Fruit fly (Drosophila melanogaster) whole organism, prepupa: ENCODE results near the gene CG14400.

Experiments
- Blimp-1 ChIP-seq: fragments of 200-800 bp; sonication (Bioruptor generic); optimal IDR thresholded peaks from 3 replicates; lab custom pipeline; 2017; ENCODE audit warnings: missing biosample characterization, missing genetic modification characterization, mild to moderate bottlenecking, moderate library complexity, missing genetic modification reagents
- CG11294 ChIP-seq: fragments of 200-800 bp; sonication (Bioruptor generic); IDR thresholded peaks from 2 replicates; pipeline ENCODE4 v1.3.6; 2022; ENCODE audit warnings: missing biosample characterization, missing genetic modification characterization
- CG11762 ChIP-seq: fragments of 200-800 bp; sonication (Bioruptor generic); optimal IDR thresholded peaks from 3 replicates; lab custom pipeline; 2016; ENCODE audit warnings: missing biosample characterization, missing genetic modification characterization; ENCODE audit not compliant: insufficient read depth
- CG11902 ChIP-seq: fragments of 200-800 bp; sonication (Bioruptor generic); optimal IDR thresholded peaks from 3 replicates; lab custom pipeline; 2016; ENCODE audit warnings: missing biosample characterization, missing genetic modification characterization
- CG15336 ChIP-seq: fragments of 200-800 bp; sonication (Bioruptor generic); IDR thresholded peaks from 2 replicates; pipeline ENCODE4 v1.3.6; 2022; ENCODE audit warnings: missing biosample characterization, missing genetic modification characterization
- CG1621 ChIP-seq: fragments of 200-800 bp; sonication (Bioruptor generic); optimal IDR thresholded peaks from 3 replicates; lab custom pipeline; 2018; ENCODE audit warnings: missing biosample characterization, mild to moderate bottlenecking, missing genetic modification characterization
- CG16779 ChIP-seq: fragments of 200-800 bp; sonication (Bioruptor generic); optimal IDR thresholded peaks from 3 replicates; lab custom pipeline; 2017; ENCODE audit warnings: missing biosample characterization, mild to moderate bottlenecking, missing genetic modification characterization
- CG3032 ChIP-seq: fragments of 200-800 bp; optimal IDR thresholded peaks from 2 replicates; lab custom pipeline; 2019; ENCODE audit warnings: missing biosample characterization, mild to moderate bottlenecking, missing genetic modification characterization, moderate library complexity
- CG31627 ChIP-seq: fragments of 200-800 bp; sonication (Bioruptor generic); optimal IDR thresholded peaks from 3 replicates; lab custom pipeline; 2016; ENCODE audit warnings: missing biosample characterization, missing genetic modification characterization
- CG32006 ChIP-seq: fragments of 200-800 bp; sonication (Bioruptor generic); optimal IDR thresholded peaks from 3 replicates; lab custom pipeline; 2017; ENCODE audit warnings: missing biosample characterization, mild to moderate bottlenecking, missing genetic modification characterization
- CG3919 ChIP-seq: fragments of 200-800 bp; sonication (Bioruptor generic); optimal IDR thresholded peaks from 3 replicates; lab custom pipeline; 2016; ENCODE audit warnings: missing biosample characterization, missing genetic modification characterization
- CG6163 ChIP-seq: fragments of 200-800 bp; sonication (Bioruptor generic); IDR thresholded peaks from 3 replicates; pipeline ENCODE4 v1.3.6; 2022; ENCODE audit warnings: missing biosample characterization, missing genetic modification characterization
- CG6276 ChIP-seq: fragments of 200-800 bp; sonication (Bioruptor generic); optimal IDR thresholded peaks from 2 replicates; lab custom pipeline; 2017; ENCODE audit warnings: missing biosample characterization, mild to moderate bottlenecking, missing genetic modification characterization
- CG6792 ChIP-seq: fragments of 200-800 bp; sonication (Bioruptor generic); optimal IDR thresholded peaks from 3 replicates; lab custom pipeline; 2016; ENCODE audit warnings: missing biosample characterization, missing genetic modification characterization
- CG6808 ChIP-seq: fragments of 200-800 bp; sonication (Bioruptor generic); optimal IDR thresholded peaks from 3 replicates; lab custom pipeline; 2017; ENCODE audit warnings: missing biosample characterization, missing genetic modification characterization, mild to moderate bottlenecking, moderate library complexity, missing genetic modification reagents
- CG6854 ChIP-seq: fragments of 200-800 bp; sonication (Bioruptor generic); optimal IDR thresholded peaks from 2 replicates; lab custom pipeline; 2017; ENCODE audit warnings: missing biosample characterization, mild to moderate bottlenecking, missing genetic modification characterization
- CG7368 ChIP-seq: fragments of 200-800 bp; sonication (Bioruptor generic); optimal IDR thresholded peaks from 3 replicates; lab custom pipeline; 2016; ENCODE audit warnings: missing biosample characterization, missing genetic modification characterization
- CG8119 ChIP-seq: fragments of 200-800 bp; sonication (Bioruptor generic); IDR thresholded peaks from 3 replicates; pipeline ENCODE4 v1.3.6; 2022; ENCODE audit warnings: missing biosample characterization, missing genetic modification characterization
- CG8319 ChIP-seq: fragments of 200-800 bp; sonication (Bioruptor generic); optimal IDR thresholded peaks from 3 replicates; lab custom pipeline; 2016; ENCODE audit warnings: missing biosample characterization, missing genetic modification characterization
- CG9139 ChIP-seq: fragments of 200-800 bp; sonication (Bioruptor generic); optimal IDR thresholded peaks from 3 replicates; lab custom pipeline; 2017; ENCODE audit warnings: missing biosample characterization, mild to moderate bottlenecking, missing genetic modification characterization
- Eip78C ChIP-seq: fragments of 200-800 bp; sonication (Bioruptor generic); peaks from one replicate; lab custom pipeline; 2016; ENCODE audit warnings: missing biosample characterization, missing genetic modification characterization
- Eip93F ChIP-seq: fragments of 200-800 bp; sonication (Bioruptor generic); optimal IDR thresholded peaks from 2 replicates; lab custom pipeline; 2016; ENCODE audit warnings: missing biosample characterization, mild to moderate bottlenecking, missing genetic modification characterization
- Ets21C ChIP-seq: fragments of 200-800 bp; sonication (Bioruptor generic); optimal IDR thresholded peaks from 3 replicates; lab custom pipeline; 2016; ENCODE audit warnings: missing biosample characterization, missing genetic modification characterization
- Gug ChIP-seq: fragments of 200-800 bp; sonication (Bioruptor generic); IDR thresholded peaks from 2 replicates; pipeline ENCODE4 v1.3.6; 2022; ENCODE audit warnings: missing biosample characterization, missing genetic modification characterization
- Hr38 ChIP-seq: sonication (Bioruptor generic); optimal IDR thresholded peaks from 2 replicates; lab custom pipeline; 2016; ENCODE audit warnings: missing biosample characterization, missing genetic modification characterization
- Hr39 ChIP-seq: fragments of 200-800 bp; sonication (Bioruptor generic); optimal IDR thresholded peaks from 2 replicates; lab custom pipeline; 2016; ENCODE audit warnings: missing biosample characterization, missing genetic modification characterization
- Hr4 ChIP-seq: fragments of 200-800 bp; sonication (Bioruptor generic); optimal IDR thresholded peaks from 3 replicates; lab custom pipeline; 2016; ENCODE audit warnings: missing biosample characterization, missing genetic modification characterization
- Met ChIP-seq: fragments of 200-800 bp; sonication (Bioruptor generic); optimal IDR thresholded peaks from 3 replicates; lab custom pipeline; 2016; ENCODE audit warnings: missing biosample characterization, missing genetic modification characterization
- Sox102F ChIP-seq: fragments of 200-800 bp; sonication (Bioruptor generic); optimal IDR thresholded peaks from 2 replicates; lab custom pipeline; 2016; ENCODE audit warnings: missing biosample characterization, mild to moderate bottlenecking, missing genetic modification characterization
- Sox15 ChIP-seq: fragments of 200-800 bp; sonication (Bioruptor generic); optimal IDR thresholded peaks from 3 replicates; lab custom pipeline; 2016; ENCODE audit warnings: missing biosample characterization, missing genetic modification characterization
- achi ChIP-seq: fragments of 200-800 bp; sonication (Bioruptor generic); optimal IDR thresholded peaks from 3 replicates; lab custom pipeline; 2016; ENCODE audit warnings: missing biosample characterization, missing genetic modification characterization
- dac ChIP-seq: fragments of 200-800 bp; sonication (Bioruptor generic); optimal IDR thresholded peaks from 2 replicates; lab custom pipeline; 2017; ENCODE audit warnings: missing biosample characterization, mild to moderate bottlenecking, missing genetic modification characterization
- dsx ChIP-seq: fragments of 200-800 bp; optimal IDR thresholded peaks from 3 replicates; lab custom pipeline; 2019; ENCODE audit warnings: missing biosample characterization, mild to moderate bottlenecking, missing genetic modification characterization, moderate library complexity; ENCODE audit not compliant: poor library complexity, severe bottlenecking
- eg ChIP-seq: fragments of 200-800 bp; sonication (Bioruptor generic); IDR thresholded peaks from 3 replicates; pipeline ENCODE4 v1.3.6; 2022; ENCODE audit warnings: missing biosample characterization, missing genetic modification characterization
- esn ChIP-seq: fragments of 200-800 bp; sonication (Bioruptor generic); optimal IDR thresholded peaks from 2 replicates; lab custom pipeline; 2016; ENCODE audit warnings: missing biosample characterization, mild to moderate bottlenecking, missing genetic modification characterization, moderate library complexity
- fd59A ChIP-seq: fragments of 200-800 bp; sonication (Bioruptor generic); optimal IDR thresholded peaks from 2 replicates; lab custom pipeline; 2017; ENCODE audit warnings: missing biosample characterization, mild to moderate bottlenecking, missing genetic modification characterization, missing genetic modification reagents
- fkh ChIP-seq: fragments of 200-800 bp; sonication (Bioruptor generic); optimal IDR thresholded peaks from 3 replicates; lab custom pipeline; 2017; ENCODE audit warnings: missing biosample characterization, mild to moderate bottlenecking, missing genetic modification characterization, moderate library complexity
- lz ChIP-seq: fragments of 200-800 bp; sonication (Bioruptor generic); optimal IDR thresholded peaks from 3 replicates; lab custom pipeline; 2016; ENCODE audit warnings: missing biosample characterization, missing genetic modification characterization
- net ChIP-seq: fragments of 200-800 bp; sonication (Bioruptor generic); optimal IDR thresholded peaks from 3 replicates; lab custom pipeline; 2016; ENCODE audit warnings: missing biosample characterization, missing genetic modification characterization
- pdm3 ChIP-seq: fragments of 200-800 bp; sonication (Bioruptor generic); optimal IDR thresholded peaks from 3 replicates; lab custom pipeline; 2016; ENCODE audit warnings: missing biosample characterization, missing genetic modification characterization
- salr ChIP-seq, 2 experiments: fragments of 200-800 bp; sonication (Bioruptor generic); optimal IDR thresholded peaks; 3 replicates each; lab custom pipeline; 2016 to 2018; ENCODE audit warnings: missing biosample characterization in 2 of 2, missing genetic modification characterization in 2 of 2, mild to moderate bottlenecking in 1 of 2
- spab ChIP-seq: fragments of 200-800 bp; sonication (Bioruptor generic); optimal IDR thresholded peaks from 2 replicates; lab custom pipeline; 2017; ENCODE audit warnings: missing biosample characterization, mild to moderate bottlenecking, missing genetic modification characterization, missing genetic modification reagents
- ss ChIP-seq, 2 experiments: fragments of 200-800 bp; sonication (Bioruptor generic); optimal IDR thresholded peaks; 2 replicates in 1 of 2; 3 replicates in 1 of 2; lab custom pipeline; 2017 to 2018; ENCODE audit warnings: mild to moderate bottlenecking in 2 of 2, missing biosample characterization in 2 of 2, missing genetic modification characterization in 2 of 2, moderate library complexity in 1 of 2
- svp ChIP-seq: fragments of 200-800 bp; sonication (Bioruptor generic); peaks from one replicate; lab custom pipeline; 2016; ENCODE audit warnings: missing biosample characterization, missing genetic modification characterization
- vri ChIP-seq: fragments of 200-800 bp; sonication (Bioruptor generic); optimal IDR thresholded peaks from 3 replicates; lab custom pipeline; 2016; ENCODE audit warnings: missing biosample characterization, mild to moderate bottlenecking, missing genetic modification characterization

The CG14400 gene

dm6 chr2L:20822025-20822371 lies 35.7 kb downstream of the CG14400 start (continued):
- TF ChIP-seq lz (GFP tag; lab: Kevin White, UChicago) = no peak
- no peak for TF ChIP-seq Eip93F (GFP tag; lab: Kevin White, UChicago)
- no peak for TF ChIP-seq Sox102F (GFP tag; lab: Kevin White, UChicago)
- peak; percentile 9 for TF ChIP-seq fd59A (GFP tag; lab: Kevin White, UChicago)
- no peak for TF ChIP-seq spab (GFP tag; lab: Kevin White, UChicago)
- peak; percentile 63 for TF ChIP-seq CG6163 (GFP tag; lab: Robert Waterston, UW)
- TF ChIP-seq CG8119 (GFP tag; lab: Robert Waterston, UW) = no peak
- no peak for TF ChIP-seq CG6792 (GFP tag; lab: Kevin White, UChicago)
- TF ChIP-seq svp (GFP tag; lab: Kevin White, UChicago) = peak; percentile 84
- peak; percentile 38 for TF ChIP-seq CG6854 (GFP tag; lab: Kevin White, UChicago)
- TF ChIP-seq esn (GFP tag; lab: Kevin White, UChicago) = peak; percentile 25
- no peak for TF ChIP-seq Eip78C
- no peak for TF ChIP-seq CG11902 (GFP tag; lab: Kevin White, UChicago)
- TF ChIP-seq Gug (GFP tag; lab: Robert Waterston, UW) = no peak
- TF ChIP-seq dsx (GFP tag; lab: Kevin White, UChicago) = peak; percentile 71
- TF ChIP-seq CG31627 = peak; percentile 8
- peak in 1 of 2 experiments; percentile 64 for TF ChIP-seq ss (GFP tag; optimal IDR thresholded peaks at IDR 0.05; lab: Kevin White, UChicago)
- TF ChIP-seq, all 60 proteins: peak for 14

dm6 chr2L:20821249-20822024 lies 36.3 kb downstream of the CG14400 start:
- TF ChIP-seq CG6854 (GFP tag; lab: Kevin White, UChicago) (no peak), CG32006 (GFP tag; lab: Kevin White, UChicago) (no peak), CG7368 (GFP tag; lab: Kevin White, UChicago) (peak; percentile 44), CG11762 (peak; percentile 37), achi (no peak), CG8119 (GFP tag; lab: Robert Waterston, UW) (peak; percentile 76; the same call in 2 of the 3 replicates), Hr4 (GFP tag; lab: Kevin White, UChicago) (peak; percentile 4), CG31627 (no peak), Sox102F (GFP tag; lab: Kevin White, UChicago) (no peak), CG11902 (GFP tag; lab: Kevin White, UChicago) (no peak), spab (GFP tag; lab: Kevin White, UChicago) (peak; percentile 47), CG8319 (GFP tag; lab: Kevin White, UChicago) (peak; percentile 30), CG3919 (no peak), CG9139 (GFP tag; lab: Kevin White, UChicago) (no peak), CG6163 (GFP tag; lab: Robert Waterston, UW) (no peak; the same call in 2 of the 3 replicates), salr (GFP tag; optimal IDR thresholded peaks at IDR 0.05; lab: Kevin White, UChicago) (no peak), Eip78C (peak; percentile 73), Eip93F (GFP tag; lab: Kevin White, UChicago) (peak; percentile 65), net (GFP tag; lab: Kevin White, UChicago) (no peak), CG6808 (GFP tag; lab: Kevin White, UChicago) (peak; percentile 40), lz (GFP tag; lab: Kevin White, UChicago) (no peak), Met (GFP tag; lab: Kevin White, UChicago) (no peak), CG11294 (GFP tag; lab: Robert Waterston, UW) (peak; percentile 59), vri (GFP tag; lab: Kevin White, UChicago) (peak; percentile 17), CG3032 (tag; lab: Kevin White, UChicago) (peak; percentile 20), CG16779 (tag; lab: Kevin White, UChicago) (peak; percentile 21), dsx (GFP tag; lab: Kevin White, UChicago) (peak; percentile 89), Blimp-1 (GFP tag; lab: Kevin White, UChicago) (peak; percentile 40), Ets21C (GFP tag; lab: Kevin White, UChicago) (no peak), CG6276 (GFP tag; lab: Kevin White, UChicago) (peak; percentile 24), fd59A (GFP tag; lab: Kevin White, UChicago) (no peak), pdm3 (GFP tag; lab: Kevin White, UChicago) (no peak), eg (GFP tag; lab: Robert Waterston, UW) (peak; percentile 84), dac (GFP tag; lab: Kevin White, UChicago) (no peak), Gug (GFP tag; lab: Robert Waterston, UW) (peak; percentile 37; the same call in 1 of the 2 replicates), svp (GFP tag; lab: Kevin White, UChicago) (no peak), Sox15 (GFP tag; lab: Kevin White, UChicago) (no peak), Hr38 (no peak), CG15336 (GFP tag; lab: Robert Waterston, UW) (peak; percentile 75; the same call in 1 of the 2 replicates), Hr39 (no peak), fkh (no peak), CG1621 (tag; lab: Kevin White, UChicago) (no peak)
